Worm (Caenorhabditis elegans) whole organism, L4 larva: ENCODE data around the gene byn-1.

Experiments used
- D1046.2 ChIP-seq: fragments of 200-800 bp; sonication (Bioruptor generic); IDR thresholded peaks from 2 replicates; pipeline ENCODE4 v1.3.6; 2022; ENCODE audit warnings: missing genetic modification characterization, missing compliant biosample characterization
- F37D6.2 ChIP-seq: sonication (generic microtip); optimal IDR thresholded peaks from 2 replicates; lab custom pipeline; 2016; ENCODE audit warnings: mild to moderate bottlenecking, missing genetic modification characterization, missing compliant biosample characterization
- T20F7.1 ChIP-seq: fragments of 200-800 bp; sonication (Bioruptor generic); optimal IDR thresholded peaks from 2 replicates; lab custom pipeline; 2018; ENCODE audit warnings: mild to moderate bottlenecking, missing genetic modification characterization, missing compliant biosample characterization
- T26A8.4 ChIP-seq: fragments of 200-800 bp; sonication (Bioruptor generic); IDR thresholded peaks from 2 replicates; pipeline ENCODE4 v1.3.6; 2022; ENCODE audit warnings: missing genetic modification characterization, missing compliant biosample characterization
- Y105C5A.15 ChIP-seq: fragments of 200-800 bp; sonication (Bioruptor generic); IDR thresholded peaks from 2 replicates; pipeline ENCODE4 v1.3.6; 2022; ENCODE audit warnings: missing genetic modification characterization, missing compliant biosample characterization
- ZK337.2 ChIP-seq: fragments of 200-800 bp; sonication (Bioruptor generic); IDR thresholded peaks from 2 replicates; pipeline ENCODE4 v1.3.6; 2022; ENCODE audit warnings: missing genetic modification reagents, missing genetic modification characterization, missing compliant biosample characterization
- ZK546.5 ChIP-seq, 2 experiments: sonication (generic microtip); optimal IDR thresholded peaks; 2 replicates each; lab custom pipeline; 2017; ENCODE audit warnings: missing biosample characterization in 2 of 2, missing genetic modification characterization in 2 of 2
- aha-1 ChIP-seq: fragments of 150-350 bp; peaks from one replicate; lab custom pipeline; 2014; ENCODE audit warnings: missing biosample characterization, missing genetic modification characterization
- arid-1 ChIP-seq: fragments of 200-800 bp; sonication (Bioruptor generic); conservative IDR thresholded peaks from 2 replicates; pipeline ENCODE4 v1.3.6; 2022; ENCODE audit warnings: missing genetic modification reagents, missing genetic modification characterization, missing compliant biosample characterization
- ceh-32 ChIP-seq: sonication (generic microtip); optimal IDR thresholded peaks from 2 replicates; lab custom pipeline; 2016; ENCODE audit warnings: mild to moderate bottlenecking, missing genetic modification characterization, missing compliant biosample characterization; ENCODE audit not compliant: poor library complexity
- cey-2 ChIP-seq: sonication (generic microtip); optimal IDR thresholded peaks from 3 replicates; lab custom pipeline; 2017; ENCODE audit warnings: missing genetic modification characterization, mild to moderate bottlenecking, missing compliant biosample characterization, antibody characterized with exemption, borderline replicate concordance; ENCODE audit not compliant: insufficient read depth
- daf-12 ChIP-seq: fragments of 150-350 bp; optimal IDR thresholded peaks from 2 replicates; lab custom pipeline; 2014; ENCODE audit warnings: missing biosample characterization, missing genetic modification reagents, missing genetic modification characterization
- daf-16 ChIP-seq, 3 experiments: sonication (generic microtip); optimal IDR thresholded peaks; 2 replicates each; lab custom pipeline; 2016 to 2017; ENCODE audit warnings: missing genetic modification characterization in 3 of 3, missing genetic modification reagents in 3 of 3, mild to moderate bottlenecking in 2 of 3, missing compliant biosample characterization in 2 of 3, missing biosample characterization in 1 of 3, moderate library complexity in 1 of 3
- daf-8 ChIP-seq: fragments of 200-800 bp; sonication (Bioruptor generic); IDR thresholded peaks from 2 replicates; pipeline ENCODE4 v1.3.6; 2022; ENCODE audit warnings: missing genetic modification characterization, missing compliant biosample characterization
- dmd-8 ChIP-seq: fragments of 200-800 bp; sonication (Bioruptor generic); IDR thresholded peaks from 2 replicates; pipeline ENCODE4 v1.3.6; 2022; ENCODE audit warnings: missing genetic modification characterization, missing compliant biosample characterization
- dpl-1 ChIP-seq: fragments of 150-350 bp; optimal IDR thresholded peaks from 2 replicates; lab custom pipeline; 2014; ENCODE audit warnings: missing biosample characterization, missing genetic modification reagents, missing genetic modification characterization
- fos-1 ChIP-seq: fragments of 150-350 bp; optimal IDR thresholded peaks from 2 replicates; lab custom pipeline; 2014; ENCODE audit warnings: missing biosample characterization, missing genetic modification characterization
- gei-8 ChIP-seq: fragments of 200-800 bp; sonication (Bioruptor generic); optimal IDR thresholded peaks from 2 replicates; lab custom pipeline; 2018; ENCODE audit warnings: mild to moderate bottlenecking, missing genetic modification characterization, missing compliant biosample characterization
- hif-1 ChIP-seq, 2 experiments: sonication (generic microtip); optimal IDR thresholded peaks; 2 replicates each; lab custom pipeline; 2016 to 2017; ENCODE audit warnings: missing compliant biosample characterization in 2 of 2, missing genetic modification characterization in 2 of 2, missing genetic modification reagents in 2 of 2, missing genotype in 2 of 2, mild to moderate bottlenecking in 1 of 2
- hlh-30 ChIP-seq: sonication (generic microtip); optimal IDR thresholded peaks from 2 replicates; lab custom pipeline; 2017; ENCODE audit warnings: antibody characterized with exemption, mild to moderate bottlenecking, missing genetic modification characterization, missing compliant biosample characterization; ENCODE audit not compliant: insufficient read depth
- lim-7 ChIP-seq: fragments of 200-800 bp; sonication (Bioruptor generic); IDR thresholded peaks from 2 replicates; pipeline ENCODE4 v1.3.6; 2022; ENCODE audit warnings: missing genetic modification characterization, missing compliant biosample characterization
- lin-1 ChIP-seq: fragments of 200-800 bp; sonication (Bioruptor generic); IDR thresholded peaks from 2 replicates; pipeline ENCODE4 v1.3.6; 2022; ENCODE audit warnings: missing genetic modification reagents, missing genetic modification characterization, missing compliant biosample characterization
- lin-13 ChIP-seq: fragments of 150-350 bp; optimal IDR thresholded peaks from 2 replicates; lab custom pipeline; 2014; ENCODE audit warnings: missing biosample characterization, missing genetic modification reagents, missing genetic modification characterization
- lin-15B ChIP-seq: fragments of 150-350 bp; sonication (generic microtip); optimal IDR thresholded peaks from 3 replicates; lab custom pipeline; 2014; ENCODE audit warnings: missing biosample characterization, missing genetic modification characterization
- lin-29 ChIP-seq: fragments of 200-800 bp; sonication (Bioruptor generic); IDR thresholded peaks from 2 replicates; pipeline ENCODE4 v1.3.6; 2022; ENCODE audit warnings: missing genetic modification reagents, missing genetic modification characterization, missing compliant biosample characterization
- lin-38 ChIP-seq: fragments of 200-800 bp; sonication (Bioruptor generic); IDR thresholded peaks from 2 replicates; pipeline ENCODE4 v1.3.6; 2022; ENCODE audit warnings: missing genetic modification reagents, missing genetic modification characterization, missing compliant biosample characterization
- lsy-2 ChIP-seq, 2 experiments: fragments of 150-350 bp in 1 of 2; sonication (generic microtip) in 1 of 2; optimal IDR thresholded peaks; 2 replicates each; lab custom pipeline; 2014 to 2017; ENCODE audit warnings: missing biosample characterization in 2 of 2, missing genetic modification characterization in 2 of 2
- madf-9 ChIP-seq: fragments of 200-800 bp; sonication (Bioruptor generic); conservative IDR thresholded peaks from 2 replicates; pipeline ENCODE4 v1.3.6; 2022; ENCODE audit warnings: missing genetic modification reagents, missing genetic modification characterization, missing compliant biosample characterization
- mes-2 ChIP-seq: sonication (generic microtip); optimal IDR thresholded peaks from 2 replicates; lab custom pipeline; 2016; ENCODE audit warnings: missing genotype, mild to moderate bottlenecking, missing genetic modification characterization, missing compliant biosample characterization; ENCODE audit not compliant: poor library complexity, severe bottlenecking
- mxl-2 ChIP-seq: fragments of 200-800 bp; sonication (Bioruptor generic); conservative IDR thresholded peaks from 2 replicates; pipeline ENCODE4 v1.3.6; 2022; ENCODE audit warnings: missing genetic modification reagents, missing genetic modification characterization, missing compliant biosample characterization
- nhr-10 ChIP-seq: fragments of 150-350 bp; optimal IDR thresholded peaks from 2 replicates; lab custom pipeline; 2014; ENCODE audit warnings: missing biosample characterization, missing genetic modification characterization
- nhr-11 ChIP-seq: fragments of 150-350 bp; optimal IDR thresholded peaks from 2 replicates; lab custom pipeline; 2014; ENCODE audit warnings: missing biosample characterization, missing genetic modification characterization
- nhr-111 ChIP-seq: fragments of 200-800 bp; sonication (Bioruptor generic); optimal IDR thresholded peaks from 2 replicates; lab custom pipeline; 2018; ENCODE audit warnings: mild to moderate bottlenecking, missing genetic modification characterization, missing compliant biosample characterization
- nhr-42 ChIP-seq: fragments of 200-800 bp; sonication (Bioruptor generic); IDR thresholded peaks from 2 replicates; pipeline ENCODE4 v1.3.6; 2022; ENCODE audit warnings: missing genetic modification characterization, missing compliant biosample characterization
- nhr-6 ChIP-seq: fragments of 150-350 bp; optimal IDR thresholded peaks from 2 replicates; lab custom pipeline; 2014; ENCODE audit warnings: missing biosample characterization, missing genetic modification characterization
- php-3 ChIP-seq: fragments of 200-800 bp; sonication (Bioruptor generic); IDR thresholded peaks from 2 replicates; pipeline ENCODE4 v1.3.6; 2022; ENCODE audit warnings: missing genetic modification reagents, missing genetic modification characterization, missing compliant biosample characterization
- set-16 ChIP-seq: fragments of 200-800 bp; sonication (Bioruptor generic); IDR thresholded peaks from 2 replicates; pipeline ENCODE4 v1.3.6; 2022; ENCODE audit warnings: missing genetic modification reagents, missing genetic modification characterization, missing compliant biosample characterization
- snpc-4 ChIP-seq: fragments of 150-350 bp; optimal IDR thresholded peaks from 2 replicates; lab custom pipeline; 2014; ENCODE audit warnings: missing biosample characterization, missing genetic modification characterization
- spr-3 ChIP-seq: fragments of 200-800 bp; sonication (Bioruptor generic); optimal IDR thresholded peaks from 2 replicates; lab custom pipeline; 2018; ENCODE audit warnings: mild to moderate bottlenecking, missing genetic modification characterization, missing compliant biosample characterization
- tra-1 ChIP-seq: fragments of 200-800 bp; sonication (Bioruptor generic); IDR thresholded peaks from 2 replicates; pipeline ENCODE4 v1.3.6; 2022; ENCODE audit warnings: missing genetic modification reagents, missing genetic modification characterization, missing compliant biosample characterization
- unc-62 ChIP-seq, 3 experiments: fragments of 150-350 bp in 1 of 3; sonication (generic microtip); optimal IDR thresholded peaks in 2 of 3; peaks in 1 of 3; 1 replicate in 1 of 3; 2 replicates in 2 of 3; lab custom pipeline; 2014 to 2017; ENCODE audit warnings: missing biosample characterization in 3 of 3, missing genetic modification characterization in 3 of 3, missing genetic modification reagents in 3 of 3, missing genotype in 1 of 3
- zip-11 ChIP-seq: fragments of 200-800 bp; sonication (Bioruptor generic); IDR thresholded peaks from 2 replicates; pipeline ENCODE4 v1.3.6; 2022; ENCODE audit warnings: missing genetic modification characterization, missing compliant biosample characterization
- zip-2 ChIP-seq: fragments of 150-350 bp; optimal IDR thresholded peaks from 2 replicates; lab custom pipeline; 2014; ENCODE audit warnings: missing biosample characterization, missing genetic modification characterization

Gene byn-1

DNA sequence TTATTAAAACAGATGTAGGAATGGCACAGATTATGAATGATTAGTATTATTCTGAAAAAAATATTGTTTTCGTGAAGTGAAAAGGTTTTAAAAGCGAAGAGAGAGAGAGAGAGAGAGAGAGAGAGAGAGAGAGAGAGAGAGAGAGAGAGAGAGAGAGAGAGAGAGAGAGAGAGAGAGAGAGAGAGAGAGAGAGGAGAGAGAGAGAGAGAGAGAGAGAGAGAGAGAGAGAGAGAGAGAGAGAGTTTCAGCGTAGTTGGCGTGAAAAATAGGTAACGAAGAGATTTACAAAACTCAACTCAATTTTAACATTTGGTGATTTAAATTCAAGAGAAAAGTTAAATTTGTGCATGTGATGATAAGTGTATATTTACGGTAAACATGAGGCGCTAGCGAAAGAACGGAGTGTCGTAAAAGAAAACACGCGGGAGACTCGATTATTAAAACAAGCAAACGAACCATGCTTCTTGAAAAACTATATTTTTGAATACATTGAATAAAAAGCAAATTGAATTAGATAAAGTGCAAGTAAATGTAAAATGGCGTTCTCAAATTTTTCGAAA lies 36.4 kb downstream of the byn-1 start, which contains the start of gene panl-2 (continued):
- TF ChIP-seq D1046.2 (GFP tag; lab: Robert Waterston, UW): no peak
- no peak for TF ChIP-seq daf-16 (GFP tag; optimal IDR thresholded peaks at IDR 0.05; lab: Kevin White, UChicago)
- peak; percentile 57 for TF ChIP-seq daf-16 (tag; optimal IDR thresholded peaks at IDR 0.05; lab: Kevin White, UChicago)
- no peak for TF ChIP-seq cey-2 (tag; lab: Kevin White, UChicago)
- no peak for TF ChIP-seq unc-62 (GFP tag; optimal IDR thresholded peaks at IDR 0.05 in 1 of 2; lab: Kevin White, UChicago)
- TF ChIP-seq unc-62 (tag; optimal IDR thresholded peaks at IDR 0.05; lab: Kevin White, UChicago): no peak
- TF ChIP-seq lin-13: no peak
- TF ChIP-seq T26A8.4 (GFP tag; lab: Robert Waterston, UW): no peak
- TF ChIP-seq lin-15B (tag; lab: Kevin White, UChicago): no peak
- no peak for TF ChIP-seq spr-3 (GFP tag; lab: Kevin White, UChicago)
- TF ChIP-seq lsy-2 (tag; optimal IDR thresholded peaks at IDR 0.05; lab: Kevin White, UChicago): peak in 1 of 2 experiments; percentile 88
- TF ChIP-seq F37D6.2 (tag; lab: Kevin White, UChicago): no peak
- TF ChIP-seq dpl-1 (GFP tag; lab: Kevin White, UChicago): peak; percentile 86
- TF ChIP-seq ZK546.5 (tag; optimal IDR thresholded peaks at IDR 0.05; lab: Kevin White, UChicago): no peak
- TF ChIP-seq madf-9 (GFP tag; lab: Robert Waterston, UW): no peak
- no peak for TF ChIP-seq lin-1 (GFP tag; lab: Robert Waterston, UW)
- TF ChIP-seq hif-1 (tag; optimal IDR thresholded peaks at IDR 0.05; lab: Kevin White, UChicago): no peak
- TF ChIP-seq gei-8 (GFP tag; lab: Kevin White, UChicago): no peak
- TF ChIP-seq mes-2 (tag; lab: Kevin White, UChicago): peak; percentile 67
- no peak for TF ChIP-seq zip-11 (GFP tag; lab: Robert Waterston, UW)
- TF ChIP-seq nhr-42 (GFP tag; lab: Robert Waterston, UW): no peak
- no peak for TF ChIP-seq daf-12 (tag; lab: Kevin White, UChicago)
- no peak for TF ChIP-seq nhr-10 (tag; lab: Kevin White, UChicago)
- no peak for TF ChIP-seq aha-1
- no peak for TF ChIP-seq ceh-32 (tag; lab: Kevin White, UChicago)
- TF ChIP-seq lin-38 (GFP tag; lab: Robert Waterston, UW): 0 out of 2 replicates have a peak, but pooled peaks have one; percentile 7
- TF ChIP-seq fos-1 (tag; lab: Kevin White, UChicago): no peak
- no peak for TF ChIP-seq daf-8 (GFP tag; lab: Robert Waterston, UW)
- no peak for TF ChIP-seq tra-1
- TF ChIP-seq Y105C5A.15: no peak
- peak; percentile 91 for TF ChIP-seq hlh-30 (tag; lab: Kevin White, UChicago)
- no peak for TF ChIP-seq php-3 (GFP tag; lab: Robert Waterston, UW)
- peak; percentile 9 for TF ChIP-seq nhr-11 (tag; lab: Kevin White, UChicago)
- no peak for TF ChIP-seq zip-2
- no peak for TF ChIP-seq nhr-111 (GFP tag; lab: Kevin White, UChicago)
- TF ChIP-seq lim-7 (GFP tag; lab: Robert Waterston, UW): no peak
- no peak for TF ChIP-seq dmd-8
- peak; percentile 94 for TF ChIP-seq T20F7.1 (GFP tag; lab: Kevin White, UChicago)
- peak; percentile 33; the same call in 1 of the 2 replicates for TF ChIP-seq set-16
- TF ChIP-seq snpc-4: no peak
- no peak for TF ChIP-seq arid-1 (GFP tag; lab: Robert Waterston, UW)
- TF ChIP-seq nhr-6 (tag; lab: Kevin White, UChicago): no peak
- TF ChIP-seq mxl-2 (GFP tag; lab: Robert Waterston, UW): no peak
- TF ChIP-seq lin-29: no peak
- no peak for TF ChIP-seq ZK337.2 (GFP tag; lab: Robert Waterston, UW)
